Worm (Caenorhabditis elegans) whole organism, L4 larva: ENCODE data around the gene F36H5.14.
"Not testable (repeated sequence)": the region's sequence is repeated elsewhere in the genome, so short reads cannot be mapped to it uniquely, and the experiment has no call there.

ENCODE experiments used
- D1046.2 ChIP-seq: fragments of 200-800 bp; sonication (Bioruptor generic); IDR thresholded peaks from 2 replicates; pipeline ENCODE4 v1.3.6; 2022; ENCODE audit warnings: missing genetic modification characterization, missing compliant biosample characterization
- F26F4.8 ChIP-seq: fragments of 200-800 bp; sonication (Bioruptor generic); conservative IDR thresholded peaks from 2 replicates; pipeline ENCODE4 v1.3.6; 2022; ENCODE audit warnings: missing genetic modification characterization, missing compliant biosample characterization
- F37D6.2 ChIP-seq: sonication (generic microtip); optimal IDR thresholded peaks from 2 replicates; lab custom pipeline; 2016; ENCODE audit warnings: mild to moderate bottlenecking, missing genetic modification characterization, missing compliant biosample characterization
- T20F7.1 ChIP-seq: fragments of 200-800 bp; sonication (Bioruptor generic); optimal IDR thresholded peaks from 2 replicates; lab custom pipeline; 2018; ENCODE audit warnings: mild to moderate bottlenecking, missing genetic modification characterization, missing compliant biosample characterization
- Y48G9A.11 ChIP-seq: fragments of 200-800 bp; sonication (Bioruptor generic); IDR thresholded peaks from 2 replicates; pipeline ENCODE4 v1.3.6; 2022; ENCODE audit warnings: missing genetic modification reagents, missing genetic modification characterization, missing compliant biosample characterization
- Y5F2A.4 ChIP-seq: fragments of 200-800 bp; sonication (Bioruptor generic); optimal IDR thresholded peaks from 2 replicates; lab custom pipeline; 2018; ENCODE audit warnings: mild to moderate bottlenecking, missing genetic modification characterization, missing compliant biosample characterization
- Y75B8A.6 ChIP-seq: fragments of 200-800 bp; sonication (Bioruptor generic); IDR thresholded peaks from 2 replicates; pipeline ENCODE4 v1.3.6; 2022; ENCODE audit warnings: missing genetic modification reagents, missing genetic modification characterization, missing compliant biosample characterization
- ZK337.2 ChIP-seq: fragments of 200-800 bp; sonication (Bioruptor generic); IDR thresholded peaks from 2 replicates; pipeline ENCODE4 v1.3.6; 2022; ENCODE audit warnings: missing genetic modification reagents, missing genetic modification characterization, missing compliant biosample characterization
- ZK546.5 ChIP-seq, 2 experiments: sonication (generic microtip); optimal IDR thresholded peaks; 2 replicates each; lab custom pipeline; 2017; ENCODE audit warnings: missing biosample characterization in 2 of 2, missing genetic modification characterization in 2 of 2
- aha-1 ChIP-seq: fragments of 150-350 bp; peaks from one replicate; lab custom pipeline; 2014; ENCODE audit warnings: missing biosample characterization, missing genetic modification characterization
- ama-1 ChIP-seq: fragments of 150-350 bp; optimal IDR thresholded peaks from 2 replicates; lab custom pipeline; 2014; ENCODE audit warnings: inconsistent platforms, mixed read lengths
- arid-1 ChIP-seq: fragments of 200-800 bp; sonication (Bioruptor generic); conservative IDR thresholded peaks from 2 replicates; pipeline ENCODE4 v1.3.6; 2022; ENCODE audit warnings: missing genetic modification reagents, missing genetic modification characterization, missing compliant biosample characterization
- ces-1 ChIP-seq: fragments of 150-350 bp; sonication (generic microtip); optimal IDR thresholded peaks from 4 replicates; lab custom pipeline; 2014; ENCODE audit warnings: missing biosample characterization, missing genetic modification reagents, missing genetic modification characterization
- daf-16 ChIP-seq, 3 experiments: sonication (generic microtip); optimal IDR thresholded peaks; 2 replicates each; lab custom pipeline; 2016 to 2017; ENCODE audit warnings: missing genetic modification characterization in 3 of 3, missing genetic modification reagents in 3 of 3, mild to moderate bottlenecking in 2 of 3, missing compliant biosample characterization in 2 of 3, missing biosample characterization in 1 of 3, moderate library complexity in 1 of 3
- daf-19 ChIP-seq: fragments of 200-800 bp; sonication (Bioruptor generic); conservative IDR thresholded peaks from 2 replicates; pipeline ENCODE4 v1.3.6; 2022; ENCODE audit warnings: missing genetic modification characterization, missing compliant biosample characterization
- daf-8 ChIP-seq: fragments of 200-800 bp; sonication (Bioruptor generic); IDR thresholded peaks from 2 replicates; pipeline ENCODE4 v1.3.6; 2022; ENCODE audit warnings: missing genetic modification characterization, missing compliant biosample characterization
- dmd-6 ChIP-seq: fragments of 200-800 bp; sonication (Bioruptor generic); IDR thresholded peaks from 2 replicates; pipeline ENCODE4 v1.3.6; 2022; ENCODE audit warnings: missing genetic modification reagents, missing genetic modification characterization, missing compliant biosample characterization
- hlh-11 ChIP-seq: fragments of 200-800 bp; sonication (Bioruptor generic); optimal IDR thresholded peaks from 2 replicates; lab custom pipeline; 2018; ENCODE audit warnings: mild to moderate bottlenecking, missing genetic modification characterization, missing compliant biosample characterization
- lim-7 ChIP-seq: fragments of 200-800 bp; sonication (Bioruptor generic); IDR thresholded peaks from 2 replicates; pipeline ENCODE4 v1.3.6; 2022; ENCODE audit warnings: missing genetic modification characterization, missing compliant biosample characterization
- lin-39 ChIP-seq: fragments of 150-350 bp; optimal IDR thresholded peaks from 2 replicates; lab custom pipeline; 2014; ENCODE audit warnings: missing biosample characterization, missing genetic modification reagents, missing genetic modification characterization
- mdl-1 ChIP-seq, 2 experiments: fragments of 150-350 bp in 1 of 2; sonication (generic microtip) in 1 of 2; optimal IDR thresholded peaks; 2 replicates each; lab custom pipeline; 2014 to 2017; ENCODE audit warnings: missing biosample characterization in 2 of 2, missing genetic modification characterization in 2 of 2
- mdt-29 ChIP-seq: fragments of 200-800 bp; sonication (Bioruptor generic); IDR thresholded peaks from 2 replicates; pipeline ENCODE4 v1.3.6; 2022; ENCODE audit warnings: missing genetic modification reagents, missing genetic modification characterization, missing compliant biosample characterization
- mep-1 ChIP-seq: fragments of 150-350 bp; sonication (generic microtip); optimal IDR thresholded peaks from 3 replicates; lab custom pipeline; 2014; ENCODE audit warnings: missing biosample characterization, missing genetic modification characterization
- nhr-11 ChIP-seq: fragments of 150-350 bp; optimal IDR thresholded peaks from 2 replicates; lab custom pipeline; 2014; ENCODE audit warnings: missing biosample characterization, missing genetic modification characterization
- nhr-237 ChIP-seq: sonication (generic microtip); optimal IDR thresholded peaks from 2 replicates; lab custom pipeline; 2017; ENCODE audit warnings: missing biosample characterization, missing genetic modification characterization
- nhr-25 ChIP-seq: sonication (generic microtip); optimal IDR thresholded peaks from 2 replicates; lab custom pipeline; 2017; ENCODE audit warnings: missing genetic modification characterization, mild to moderate bottlenecking, missing compliant biosample characterization, antibody characterized with exemption, moderate library complexity, borderline replicate concordance; ENCODE audit not compliant: insufficient read depth
- nhr-28 ChIP-seq: fragments of 150-350 bp; optimal IDR thresholded peaks from 2 replicates; lab custom pipeline; 2014; ENCODE audit warnings: missing biosample characterization, missing genetic modification characterization
- php-3 ChIP-seq: fragments of 200-800 bp; sonication (Bioruptor generic); IDR thresholded peaks from 2 replicates; pipeline ENCODE4 v1.3.6; 2022; ENCODE audit warnings: missing genetic modification reagents, missing genetic modification characterization, missing compliant biosample characterization
- pqm-1 ChIP-seq: sonication (generic microtip); optimal IDR thresholded peaks from 2 replicates; lab custom pipeline; 2017; ENCODE audit warnings: missing biosample characterization, missing genetic modification characterization
- rbr-2 ChIP-seq: sonication (generic microtip); optimal IDR thresholded peaks from 2 replicates; lab custom pipeline; 2016; ENCODE audit warnings: missing genotype, missing genetic modification characterization, missing compliant biosample characterization
- saeg-2 ChIP-seq: fragments of 200-800 bp; sonication (Bioruptor generic); IDR thresholded peaks from 2 replicates; pipeline ENCODE4 v1.3.6; 2022; ENCODE audit warnings: missing genetic modification reagents, missing genetic modification characterization, missing compliant biosample characterization
- sdz-12 ChIP-seq: fragments of 200-800 bp; sonication (Bioruptor generic); optimal IDR thresholded peaks from 2 replicates; lab custom pipeline; 2018; ENCODE audit warnings: mild to moderate bottlenecking, missing genetic modification characterization, missing compliant biosample characterization
- tag-97 ChIP-seq: fragments of 200-800 bp; sonication (Bioruptor generic); IDR thresholded peaks from 2 replicates; pipeline ENCODE4 v1.3.6; 2022; ENCODE audit warnings: missing genetic modification characterization, missing compliant biosample characterization
- unc-62 ChIP-seq, 3 experiments: fragments of 150-350 bp in 1 of 3; sonication (generic microtip); optimal IDR thresholded peaks in 2 of 3; peaks in 1 of 3; 1 replicate in 1 of 3; 2 replicates in 2 of 3; lab custom pipeline; 2014 to 2017; ENCODE audit warnings: missing biosample characterization in 3 of 3, missing genetic modification characterization in 3 of 3, missing genetic modification reagents in 3 of 3, missing genotype in 1 of 3
- zag-1 ChIP-seq: fragments of 150-350 bp; optimal IDR thresholded peaks from 2 replicates; lab custom pipeline; 2014; ENCODE audit warnings: missing biosample characterization, missing genetic modification characterization
- zfp-2 ChIP-seq: sonication (generic microtip); optimal IDR thresholded peaks from 2 replicates; lab custom pipeline; 2016; ENCODE audit warnings: mild to moderate bottlenecking, missing genetic modification characterization, missing compliant biosample characterization
- ztf-11 ChIP-seq: fragments of 150-350 bp; optimal IDR thresholded peaks from 2 replicates; lab custom pipeline; 2014; ENCODE audit warnings: missing biosample characterization, missing genetic modification characterization
- ztf-7 ChIP-seq: fragments of 150-350 bp; optimal IDR thresholded peaks from 2 replicates; lab custom pipeline; 2014; ENCODE audit warnings: missing biosample characterization, missing genetic modification characterization

Gene F36H5.14

DNA sequence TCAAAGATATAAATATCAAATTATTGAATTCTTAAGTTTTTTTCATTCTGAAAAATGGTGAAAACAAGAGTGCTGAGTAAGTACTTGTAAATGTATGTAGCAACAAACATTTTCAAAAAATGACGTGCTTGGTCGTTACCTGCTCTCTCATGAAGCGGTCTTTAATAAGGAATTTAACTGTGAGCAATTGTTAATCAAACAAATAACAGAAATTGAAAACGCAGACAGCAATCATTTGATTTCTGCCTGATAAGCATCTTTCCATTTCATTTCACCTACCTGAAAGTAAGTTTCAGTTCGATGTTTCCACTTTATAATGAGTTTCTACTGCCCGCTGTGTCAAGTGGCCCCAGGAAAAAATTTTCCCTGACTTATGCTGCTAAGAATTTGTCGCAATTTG lies 12.3 kb upstream of the F36H5.14 start, which contains the start of gene math-28:
Gene math-28 (plus strand): TSS at position 301 of the 400 bp plus-strand sequence.
- TF ChIP-seq aha-1 = peak; percentile 55
- TF ChIP-seq Y48G9A.11 (GFP tag; lab: Robert Waterston, UW) = no peak

DNA sequence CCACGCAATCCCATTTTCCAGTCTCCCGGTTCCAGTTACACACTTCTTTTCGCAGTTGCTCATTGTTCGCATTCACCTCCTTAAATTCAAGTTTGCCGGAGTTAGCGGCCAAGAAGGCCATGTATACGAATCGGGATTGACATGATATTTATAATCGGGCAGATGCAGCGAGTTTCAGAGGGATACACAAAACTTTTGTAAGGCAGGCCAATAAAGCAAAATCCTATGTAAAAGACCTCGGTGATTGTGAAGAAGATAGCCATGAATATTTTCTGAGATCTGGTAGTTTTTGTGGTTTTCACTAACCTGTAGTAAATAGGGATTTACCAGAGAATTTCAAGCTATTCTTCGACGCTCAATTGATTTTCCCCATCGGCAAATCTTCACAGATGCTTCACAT lies 8.6 kb upstream of the F36H5.14 start:
- TF ChIP-seq unc-62 (GFP tag; optimal IDR thresholded peaks at IDR 0.05 in 1 of 2; lab: Kevin White, UChicago) = peak in 1 of 2 experiments; percentile 93
- no peak for TF ChIP-seq unc-62 (tag; optimal IDR thresholded peaks at IDR 0.05; lab: Kevin White, UChicago)
- no peak for TF ChIP-seq tag-97 (GFP tag; lab: Robert Waterston, UW)

ce11 chrII:1767458-1767857 lies 7.9 kb upstream of the F36H5.14 start:
- TF ChIP-seq nhr-28 (peak; percentile 95), pqm-1 (tag; lab: Kevin White, UChicago) (peak; percentile 66), hlh-11 (tag; lab: Kevin White, UChicago) (peak; percentile 58), aha-1 (peak; percentile 15), daf-16 (tag; optimal IDR thresholded peaks at IDR 0.05; lab: Kevin White, UChicago) (peak; percentile 57), php-3 (GFP tag; lab: Robert Waterston, UW) (peak; percentile 37; the same call in 1 of the 2 replicates), dmd-6 (GFP tag; lab: Robert Waterston, UW) (0 out of 2 replicates have a peak, but pooled peaks have one; percentile 19)
- not testable (repeated sequence) for TF ChIP-seq daf-16 (GFP tag; optimal IDR thresholded peaks at IDR 0.05; lab: Kevin White, UChicago)

ce11 chrII:1771347-1771746 lies 4.0 kb upstream of the F36H5.14 start, which contains the start of gene math-26:
Gene math-26 (plus strand): TSS chrII:1771647.
- TF ChIP-seq mdt-29; saeg-2 (GFP tag; lab: Robert Waterston, UW); ztf-7 (tag; lab: Kevin White, UChicago): not testable (repeated sequence)
- TF ChIP-seq, all 104 proteins: peak for 0; not testable (repeated sequence) for 104

DNA sequence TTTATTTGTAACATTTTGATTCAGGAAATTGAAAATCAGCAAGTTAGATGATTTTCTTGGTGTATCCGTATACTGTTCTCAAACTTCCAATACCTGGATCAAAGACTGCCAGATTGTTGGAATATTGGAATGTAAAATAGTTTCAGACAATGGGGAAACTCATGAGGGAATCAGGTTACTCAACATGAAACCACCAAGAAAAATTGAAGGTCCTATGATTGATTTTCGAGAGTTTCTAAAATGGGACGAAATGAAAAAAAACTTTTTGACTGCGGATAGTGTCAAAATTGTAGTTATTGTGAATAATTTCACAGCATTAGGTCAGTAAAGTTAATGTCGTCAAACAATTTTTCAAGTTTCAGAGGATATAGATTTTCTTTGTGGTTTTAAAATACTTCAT lies 3.5 kb upstream of the F36H5.14 start, which contains the start of gene math-3:
Gene math-3 (plus strand): TSS at position 301 of the 400 bp plus-strand sequence.
- TF ChIP-seq ZK546.5 (tag; optimal IDR thresholded peaks at IDR 0.05; lab: Kevin White, UChicago) (no peak), unc-62 (GFP tag; optimal IDR thresholded peaks at IDR 0.05 in 1 of 2; lab: Kevin White, UChicago) (peak in 1 of 2 experiments; percentile 46), unc-62 (tag; optimal IDR thresholded peaks at IDR 0.05; lab: Kevin White, UChicago) (no peak), F26F4.8 (no peak), daf-19 (GFP tag; lab: Robert Waterston, UW) (no peak), T20F7.1 (GFP tag; lab: Kevin White, UChicago) (no peak)
- TF ChIP-seq, all 104 proteins: peak for 1

DNA sequence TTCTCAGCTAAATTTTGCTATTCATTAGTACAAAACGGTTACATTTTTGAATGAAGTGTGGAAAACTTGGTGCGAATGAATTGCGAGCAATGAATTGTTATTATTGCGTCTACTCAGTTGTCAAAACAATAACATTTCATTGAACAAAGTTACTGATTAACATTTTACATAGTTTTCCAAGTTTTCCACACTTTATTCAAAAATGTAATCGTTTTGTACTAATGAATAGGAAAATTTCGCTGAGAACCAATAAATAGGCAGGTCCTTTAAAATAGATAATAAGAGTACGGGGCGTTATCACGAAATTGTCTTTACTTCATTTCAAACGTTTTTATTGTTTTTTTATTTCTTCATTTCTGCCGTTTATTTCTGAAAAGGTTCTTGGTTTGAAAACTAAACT lies 7.1 kb downstream of the F36H5.14 start, which contains the start of gene math-4:
Gene math-4 (minus strand): TSS at position 101 of the 400 bp plus-strand sequence.
- no peak for TF ChIP-seq ztf-11
- TF ChIP-seq T20F7.1 (GFP tag; lab: Kevin White, UChicago) = no peak
- TF ChIP-seq zfp-2 (tag; lab: Kevin White, UChicago) = no peak
- TF ChIP-seq F37D6.2 (tag; lab: Kevin White, UChicago) = no peak
- TF ChIP-seq ces-1 (GFP tag; lab: Kevin White, UChicago) = no peak
- TF ChIP-seq zag-1 (tag; lab: Kevin White, UChicago) = no peak
- no peak for TF ChIP-seq nhr-11 (tag; lab: Kevin White, UChicago)
- no peak for TF ChIP-seq unc-62 (GFP tag; optimal IDR thresholded peaks at IDR 0.05 in 1 of 2; lab: Kevin White, UChicago)
- no peak for TF ChIP-seq unc-62 (tag; optimal IDR thresholded peaks at IDR 0.05; lab: Kevin White, UChicago)
- no peak for TF ChIP-seq ZK337.2 (GFP tag; lab: Robert Waterston, UW)
- no peak for TF ChIP-seq lim-7
- TF ChIP-seq sdz-12 (GFP tag; lab: Kevin White, UChicago) = no peak
- TF ChIP-seq mdl-1 (tag; optimal IDR thresholded peaks at IDR 0.05; lab: Kevin White, UChicago) = no peak

DNA sequence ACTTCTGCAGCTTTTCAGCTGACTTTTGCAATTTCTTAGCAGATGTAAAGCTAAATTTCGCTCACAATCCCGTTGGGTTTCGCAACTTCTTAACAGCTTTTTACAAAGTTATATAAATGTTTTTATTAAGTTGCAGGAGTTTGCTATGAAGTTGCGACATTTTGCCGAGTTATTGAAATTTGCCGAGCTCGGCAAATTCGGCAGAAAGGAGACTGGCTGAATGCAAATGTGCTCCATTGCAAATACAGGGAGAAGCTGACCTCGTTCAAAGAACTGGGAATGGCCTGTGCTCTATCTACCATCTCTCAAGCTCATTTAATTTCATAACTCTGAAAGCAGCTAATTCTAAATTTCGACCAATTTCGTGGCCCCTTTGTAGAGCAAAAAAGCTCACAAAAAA lies 9.5 kb downstream of the F36H5.14 start, which contains the start of gene C08F1.11:
Gene C08F1.11 (minus strand): TSS at position 101 of the 400 bp plus-strand sequence.
- TF ChIP-seq rbr-2 (tag; lab: Kevin White, UChicago) = no peak
- no peak for TF ChIP-seq Y5F2A.4
- no peak for TF ChIP-seq nhr-25 (tag; lab: Kevin White, UChicago)
- no peak for TF ChIP-seq arid-1 (GFP tag; lab: Robert Waterston, UW)
- TF ChIP-seq nhr-237 (tag; lab: Kevin White, UChicago) = no peak
- TF ChIP-seq ama-1 (lab: Kevin White, UChicago) = no peak
- TF ChIP-seq nhr-28 = no peak
- no peak for TF ChIP-seq ces-1 (GFP tag; lab: Kevin White, UChicago)
- no peak for TF ChIP-seq daf-8 (GFP tag; lab: Robert Waterston, UW)
- no peak for TF ChIP-seq mdt-29
- TF ChIP-seq aha-1 = no peak
- TF ChIP-seq lin-39 (tag; lab: Kevin White, UChicago) = no peak
- no peak for TF ChIP-seq D1046.2 (GFP tag; lab: Robert Waterston, UW)
- TF ChIP-seq Y75B8A.6 (GFP tag; lab: Robert Waterston, UW) = no peak
- TF ChIP-seq mep-1 (tag; lab: Kevin White, UChicago) = no peak
- no peak for TF ChIP-seq hlh-11 (tag; lab: Kevin White, UChicago)
